Worm (Caenorhabditis elegans) whole organism, mixed stage, embryonic: ENCODE results near the gene spe-39.

Experiments
- elt-1 ChIP-seq: sonication (generic microtip); optimal IDR thresholded peaks from 2 replicates; lab custom pipeline; 2017; ENCODE audit warnings: missing genetic modification characterization, mild to moderate bottlenecking, missing compliant biosample characterization, antibody characterized with exemption, moderate library complexity, borderline replicate concordance; ENCODE audit not compliant: insufficient read depth
- lin-13 ChIP-seq: fragments of 150-350 bp; optimal IDR thresholded peaks from 2 replicates; lab custom pipeline; 2014; ENCODE audit warnings: missing biosample characterization, missing genetic modification characterization
- lsy-2 ChIP-seq: fragments of 150-350 bp; optimal IDR thresholded peaks from 2 replicates; lab custom pipeline; 2014; ENCODE audit warnings: missing biosample characterization, missing genetic modification characterization
- nhr-12 ChIP-seq: fragments of 150-350 bp; optimal IDR thresholded peaks from 2 replicates; lab custom pipeline; 2014; ENCODE audit warnings: missing biosample characterization, missing genetic modification characterization
- nhr-76 ChIP-seq: sonication (generic microtip); optimal IDR thresholded peaks from 2 replicates; lab custom pipeline; 2017; ENCODE audit warnings: missing biosample characterization, missing genetic modification characterization
- unc-39 ChIP-seq: fragments of 150-350 bp; optimal IDR thresholded peaks from 2 replicates; lab custom pipeline; 2014; ENCODE audit warnings: missing biosample characterization, missing genetic modification characterization
- unc-62 ChIP-seq: fragments of 150-350 bp; optimal IDR thresholded peaks from 2 replicates; lab custom pipeline; 2014; ENCODE audit warnings: missing biosample characterization, missing genetic modification reagents, missing genetic modification characterization

DNA sequence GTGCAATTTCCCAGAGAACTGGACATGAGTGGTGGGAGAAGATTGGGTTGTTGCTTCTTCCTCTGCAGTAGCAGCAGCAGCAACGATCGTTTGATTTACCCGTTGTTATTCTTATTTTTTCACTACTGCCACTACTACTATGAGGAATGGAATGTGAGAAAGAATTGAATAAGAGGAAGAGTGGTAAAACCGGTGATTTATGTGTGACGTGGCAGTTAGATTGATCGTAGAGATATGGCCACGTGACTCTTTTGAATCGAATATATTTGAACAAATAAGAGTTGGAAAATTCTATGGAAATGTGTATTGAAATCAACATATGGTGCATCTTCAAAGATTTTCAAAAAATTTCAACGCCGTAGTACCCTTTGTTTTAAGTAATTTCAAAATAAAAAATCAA, 11.0 kb downstream of the spe-39 start:
- TF ChIP-seq nhr-12 (no peak), nhr-76 (tag; lab: Kevin White, UChicago) (no peak), unc-39 (tag; lab: Kevin White, UChicago) (no peak), unc-62 (GFP tag; lab: Kevin White, UChicago) (no peak), lsy-2 (no peak), lin-13 (no peak), elt-1 (tag; lab: Kevin White, UChicago) (no peak)
